Fruit fly (Drosophila melanogaster) whole organism, embryonic: ENCODE data around the gene tho2.

Source experiments
- Bgb ChIP-seq: fragments of 200-800 bp; sonication (Bioruptor generic); IDR thresholded peaks from 2 replicates; pipeline ENCODE4 v1.3.6; 2022; ENCODE audit warnings: missing biosample characterization, missing genetic modification characterization; ENCODE audit not compliant: partially characterized antibody
- BtbVII ChIP-seq: fragments of 200-800 bp; sonication (Bioruptor generic); optimal IDR thresholded peaks from 3 replicates; lab custom pipeline; 2017; ENCODE audit warnings: missing biosample characterization, mild to moderate bottlenecking, missing genetic modification characterization
- CG11085 ChIP-seq: fragments of 200-800 bp; sonication (Bioruptor generic); IDR thresholded peaks from 2 replicates; pipeline ENCODE4 v1.3.6; 2022; ENCODE audit warnings: missing biosample characterization, missing genetic modification characterization
- CG11696 ChIP-seq: fragments of 200-800 bp; sonication (Bioruptor generic); IDR thresholded peaks from 2 replicates; pipeline ENCODE4 v1.3.6; 2022; ENCODE audit warnings: missing biosample characterization, missing genetic modification characterization
- CG12071 ChIP-seq: fragments of 200-800 bp; sonication (Bioruptor generic); optimal IDR thresholded peaks from 3 replicates; lab custom pipeline; 2018; ENCODE audit warnings: missing biosample characterization, mild to moderate bottlenecking, missing genetic modification characterization
- CG12219 ChIP-seq: fragments of 200-800 bp; sonication (Bioruptor generic); optimal IDR thresholded peaks from 3 replicates; lab custom pipeline; 2018; ENCODE audit warnings: missing biosample characterization, mild to moderate bottlenecking, missing genetic modification characterization
- CG12391 ChIP-seq: fragments of 200-800 bp; sonication (Bioruptor generic); optimal IDR thresholded peaks from 3 replicates; lab custom pipeline; 2018; ENCODE audit warnings: missing biosample characterization, mild to moderate bottlenecking, missing genetic modification characterization, moderate library complexity
- CG12769 ChIP-seq: fragments of 200-800 bp; sonication (Bioruptor generic); optimal IDR thresholded peaks from 2 replicates; lab custom pipeline; 2019; ENCODE audit warnings: missing biosample characterization, mild to moderate bottlenecking, missing genetic modification characterization, moderate library complexity
- CG15514 ChIP-seq: fragments of 200-800 bp; sonication (Bioruptor generic); optimal IDR thresholded peaks from 3 replicates; lab custom pipeline; 2017; ENCODE audit warnings: missing biosample characterization, missing genetic modification characterization, mild to moderate bottlenecking, moderate library complexity, missing genetic modification reagents
- CG1603 ChIP-seq: fragments of 200-800 bp; sonication (Bioruptor generic); optimal IDR thresholded peaks from 2 replicates; lab custom pipeline; 2019; ENCODE audit warnings: missing biosample characterization, mild to moderate bottlenecking, missing genetic modification characterization, moderate library complexity
- CG17359 ChIP-seq: fragments of 200-800 bp; sonication (Bioruptor generic); optimal IDR thresholded peaks from 3 replicates; lab custom pipeline; 2018; ENCODE audit warnings: missing biosample characterization, mild to moderate bottlenecking, missing genetic modification characterization, moderate library complexity
- CG2889 ChIP-seq: fragments of 200-800 bp; sonication (Bioruptor generic); IDR thresholded peaks from 3 replicates; pipeline ENCODE4 v1.3.6; 2022; ENCODE audit warnings: missing biosample characterization, missing genetic modification characterization
- CG31441 ChIP-seq: fragments of 200-800 bp; sonication (Bioruptor generic); IDR thresholded peaks from 2 replicates; pipeline ENCODE4 v1.3.6; 2022; ENCODE audit warnings: missing biosample characterization, missing genetic modification characterization
- CG3407 ChIP-seq: fragments of 200-800 bp; sonication (Bioruptor generic); optimal IDR thresholded peaks from 2 replicates; lab custom pipeline; 2018; ENCODE audit warnings: missing biosample characterization, mild to moderate bottlenecking, missing genetic modification characterization
- CG34422 ChIP-seq: fragments of 200-800 bp; sonication (Bioruptor generic); IDR thresholded peaks from 3 replicates; pipeline ENCODE4 v1.3.6; 2022; ENCODE audit warnings: missing biosample characterization, missing genetic modification characterization
- CG4282 ChIP-seq: fragments of 200-800 bp; sonication (Bioruptor generic); optimal IDR thresholded peaks from 2 replicates; lab custom pipeline; 2016; ENCODE audit warnings: missing biosample characterization, missing genetic modification characterization
- CG4617 ChIP-seq: fragments of 200-800 bp; sonication (Bioruptor generic); optimal IDR thresholded peaks from 3 replicates; lab custom pipeline; 2016; ENCODE audit warnings: missing biosample characterization, missing genetic modification characterization, borderline replicate concordance
- CG5953 ChIP-seq: fragments of 200-800 bp; sonication (Bioruptor generic); IDR thresholded peaks from 2 replicates; pipeline ENCODE4 v1.3.6; 2022; ENCODE audit warnings: missing biosample characterization, missing genetic modification characterization
- CG7357 ChIP-seq: fragments of 200-800 bp; sonication (Bioruptor generic); IDR thresholded peaks from 3 replicates; pipeline ENCODE4 v1.3.6; 2022; ENCODE audit warnings: missing biosample characterization, missing genetic modification characterization
- CG7987 ChIP-seq: fragments of 200-800 bp; sonication (Bioruptor generic); optimal IDR thresholded peaks from 2 replicates; lab custom pipeline; 2018; ENCODE audit warnings: missing biosample characterization, mild to moderate bottlenecking, missing genetic modification characterization, moderate library complexity
- CG8924 ChIP-seq: fragments of 200-800 bp; optimal IDR thresholded peaks from 3 replicates; lab custom pipeline; 2019; ENCODE audit warnings: missing biosample characterization, mild to moderate bottlenecking, missing genetic modification characterization, moderate library complexity
- CG8944 ChIP-seq: fragments of 200-800 bp; sonication (Bioruptor generic); optimal IDR thresholded peaks from 3 replicates; lab custom pipeline; 2016; ENCODE audit warnings: missing biosample characterization, missing genetic modification characterization
- CG9609 ChIP-seq: fragments of 200-800 bp; sonication (Bioruptor generic); optimal IDR thresholded peaks from 3 replicates; lab custom pipeline; 2016; ENCODE audit warnings: missing biosample characterization, missing genetic modification characterization
- D19B ChIP-seq: fragments of 200-800 bp; sonication (Bioruptor generic); optimal IDR thresholded peaks from 2 replicates; lab custom pipeline; 2017; ENCODE audit warnings: missing biosample characterization, mild to moderate bottlenecking, missing genetic modification characterization
- Deaf1 ChIP-seq: fragments of 200-800 bp; optimal IDR thresholded peaks from 3 replicates; lab custom pipeline; 2019; ENCODE audit warnings: missing biosample characterization, mild to moderate bottlenecking, missing genetic modification characterization, moderate library complexity
- Ets65A ChIP-seq: fragments of 200-800 bp; sonication (Bioruptor generic); peaks from one replicate; lab custom pipeline; 2016; ENCODE audit warnings: missing biosample characterization, missing genetic modification characterization
- Fer3 ChIP-seq: fragments of 200-800 bp; sonication (Bioruptor generic); optimal IDR thresholded peaks from 2 replicates; lab custom pipeline; 2018; ENCODE audit warnings: missing biosample characterization, mild to moderate bottlenecking, missing genetic modification characterization, moderate library complexity
- HmgD ChIP-seq: fragments of 200-800 bp; sonication (Bioruptor generic); optimal IDR thresholded peaks from 3 replicates; lab custom pipeline; 2016; ENCODE audit warnings: missing biosample characterization, missing genetic modification characterization
- Hr39 ChIP-seq: fragments of >200 bp; optimal IDR thresholded peaks from 2 replicates; lab custom pipeline; 2017
- Hsf ChIP-seq: fragments of 200-800 bp; sonication (Bioruptor generic); optimal IDR thresholded peaks from 3 replicates; lab custom pipeline; 2016; ENCODE audit warnings: missing biosample characterization, missing genetic modification characterization
- Kr ChIP-seq: fragments of 200-800 bp; sonication (Bioruptor generic); optimal IDR thresholded peaks from 2 replicates; lab custom pipeline; 2017; ENCODE audit warnings: missing biosample characterization, mild to moderate bottlenecking, missing genetic modification characterization
- Lhr ChIP-seq: fragments of 200-800 bp; sonication (Bioruptor generic); optimal IDR thresholded peaks from 3 replicates; lab custom pipeline; 2017; ENCODE audit warnings: mild to moderate bottlenecking, missing biosample characterization, missing genetic modification reagents, missing genetic modification characterization
- Optix ChIP-seq: fragments of 200-800 bp; sonication (Bioruptor generic); IDR thresholded peaks from 3 replicates; pipeline ENCODE4 v1.3.6; 2022; ENCODE audit warnings: missing biosample characterization, missing genetic modification characterization
- Rx ChIP-seq: fragments of 200-800 bp; sonication (Bioruptor generic); IDR thresholded peaks from 2 replicates; pipeline ENCODE4 v1.3.6; 2022; ENCODE audit warnings: missing biosample characterization, missing genetic modification characterization
- Trl ChIP-seq, 3 experiments: fragments of >200 bp in 2 of 3; fragments of 200-800 bp in 1 of 3; sonication (Bioruptor generic) in 1 of 3; optimal IDR thresholded peaks; 2 replicates in 1 of 3; 3 replicates in 2 of 3; lab custom pipeline; 2016 to 2017; ENCODE audit warnings: missing biosample characterization in 1 of 3, missing genetic modification characterization in 1 of 3
- al ChIP-seq: fragments of 200-800 bp; sonication (Bioruptor generic); IDR thresholded peaks from 2 replicates; pipeline ENCODE4 v1.3.6; 2022; ENCODE audit warnings: missing biosample characterization, missing genetic modification characterization
- cg ChIP-seq: fragments of 200-800 bp; sonication (Bioruptor generic); optimal IDR thresholded peaks from 3 replicates; lab custom pipeline; 2019; ENCODE audit warnings: missing biosample characterization, mild to moderate bottlenecking, missing genetic modification characterization, moderate library complexity
- emc ChIP-seq: fragments of 200-800 bp; sonication (Bioruptor generic); optimal IDR thresholded peaks from 2 replicates; lab custom pipeline; 2016; ENCODE audit warnings: missing biosample characterization, missing genetic modification characterization
- fd64A ChIP-seq: fragments of 200-800 bp; sonication (Bioruptor generic); optimal IDR thresholded peaks from 3 replicates; lab custom pipeline; 2018; ENCODE audit warnings: missing biosample characterization, mild to moderate bottlenecking, missing genetic modification characterization
- nmo ChIP-seq: fragments of 200-800 bp; sonication (Bioruptor generic); optimal IDR thresholded peaks from 2 replicates; lab custom pipeline; 2018; ENCODE audit warnings: missing biosample characterization, mild to moderate bottlenecking, missing genetic modification characterization, moderate library complexity
- psq ChIP-seq: fragments of 200-800 bp; sonication (Bioruptor generic); optimal IDR thresholded peaks from 2 replicates; lab custom pipeline; 2017; ENCODE audit warnings: missing biosample characterization, missing genetic modification characterization
- row ChIP-seq: fragments of 200-800 bp; sonication (Bioruptor generic); IDR thresholded peaks from 3 replicates; pipeline ENCODE4 v1.3.6; 2022; ENCODE audit warnings: missing biosample characterization, missing genetic modification characterization
- salm ChIP-seq: fragments of 200-800 bp; sonication (Bioruptor generic); optimal IDR thresholded peaks from 2 replicates; lab custom pipeline; 2018; ENCODE audit warnings: missing biosample characterization, mild to moderate bottlenecking, missing genetic modification characterization
- seq ChIP-seq: fragments of 200-800 bp; sonication (Bioruptor generic); IDR thresholded peaks from 2 replicates; pipeline ENCODE4 v1.3.6; 2022; ENCODE audit warnings: missing biosample characterization, missing genetic modification characterization
- slbo ChIP-seq: fragments of 200-800 bp; sonication (Bioruptor generic); IDR thresholded peaks from 2 replicates; pipeline ENCODE4 v1.3.6; 2022; ENCODE audit warnings: missing biosample characterization, missing genetic modification characterization
- sr ChIP-seq: fragments of 200-800 bp; sonication (Bioruptor generic); IDR thresholded peaks from 3 replicates; pipeline ENCODE4 v1.3.6; 2022; ENCODE audit warnings: missing biosample characterization, missing genetic modification characterization
- tap ChIP-seq: fragments of 200-800 bp; optimal IDR thresholded peaks from 3 replicates; lab custom pipeline; 2019; ENCODE audit warnings: missing biosample characterization, mild to moderate bottlenecking, missing genetic modification characterization, moderate library complexity
- trem ChIP-seq: fragments of 200-800 bp; optimal IDR thresholded peaks from 3 replicates; lab custom pipeline; 2019; ENCODE audit warnings: missing biosample characterization, mild to moderate bottlenecking, missing genetic modification characterization, moderate library complexity
- twi ChIP-seq: fragments of 200-800 bp; optimal IDR thresholded peaks from 2 replicates; lab custom pipeline; 2019; ENCODE audit warnings: missing biosample characterization, mild to moderate bottlenecking, missing genetic modification characterization, moderate library complexity
- yki ChIP-seq: fragments of >200 bp; optimal IDR thresholded peaks from 3 replicates; lab custom pipeline; 2018

The tho2 gene

dm6 chr2L:2164520-2165237, 19.7 kb upstream of the tho2 start (continued):
- TF ChIP-seq row (GFP tag; lab: Robert Waterston, UW) (peak; percentile 83), emc (GFP tag; lab: Kevin White, UChicago) (no peak), CG8924 (peak; percentile 80), CG5953 (GFP tag; lab: Robert Waterston, UW) (no peak), yki (lab: Kevin White, UChicago) (no peak), Hr39 (no peak), CG9609 (GFP tag; lab: Kevin White, UChicago) (peak; percentile 7), cg (GFP tag; lab: Kevin White, UChicago) (no peak), Rx (peak; percentile 18; the same call in 1 of the 2 replicates), Optix (GFP tag; lab: Robert Waterston, UW) (peak; percentile 77), seq (GFP tag; lab: Robert Waterston, UW) (no peak), CG31441 (GFP tag; lab: Robert Waterston, UW) (peak; percentile 68; the same call in 1 of the 2 replicates), sr (GFP tag; lab: Robert Waterston, UW) (no peak), CG2889 (GFP tag; lab: Robert Waterston, UW) (no peak), twi (tag; lab: Kevin White, UChicago) (peak; percentile 89), CG12769 (tag; lab: Kevin White, UChicago) (no peak), CG3407 (GFP tag; lab: Kevin White, UChicago) (peak; percentile 10), CG4617 (GFP tag; lab: Kevin White, UChicago) (peak; percentile 5), psq (GFP tag; lab: Kevin White, UChicago) (peak; percentile 70), Kr (GFP tag; lab: Kevin White, UChicago) (peak; percentile 38), trem (peak; percentile 78), CG8944 (GFP tag; lab: Kevin White, UChicago) (peak; percentile 56), CG17359 (tag; lab: Kevin White, UChicago) (peak; percentile 45), tap (tag; lab: Kevin White, UChicago) (peak; percentile 38), nmo (GFP tag; lab: Kevin White, UChicago) (peak; percentile 83), CG7987 (GFP tag; lab: Kevin White, UChicago) (no peak), fd64A (GFP tag; lab: Kevin White, UChicago) (peak; percentile 20), Hsf (GFP tag; lab: Kevin White, UChicago) (peak; percentile 56), CG15514 (GFP tag; lab: Kevin White, UChicago) (no peak), Bgb (GFP tag; lab: Robert Waterston, UW) (no peak), CG11696 (GFP tag; lab: Robert Waterston, UW) (no peak), Ets65A (GFP tag; lab: Kevin White, UChicago) (peak; percentile 76), CG12391 (tag; lab: Kevin White, UChicago) (peak; percentile 74), Trl (optimal IDR thresholded peaks at IDR 0.05; lab: Kevin White, UChicago) (peak in 1 of 2 experiments; percentile 20), Trl (GFP tag; optimal IDR thresholded peaks at IDR 0.05; lab: Kevin White, UChicago) (peak; percentile 82), BtbVII (GFP tag; lab: Kevin White, UChicago) (no peak), slbo (GFP tag; lab: Robert Waterston, UW) (no peak), CG1603 (tag; lab: Kevin White, UChicago) (peak; percentile 84), D19B (GFP tag; lab: Kevin White, UChicago) (no peak), CG7357 (GFP tag; lab: Robert Waterston, UW) (peak; percentile 7; the same call in 1 of the 3 replicates), CG34422 (GFP tag; lab: Robert Waterston, UW) (0 out of 3 replicates have a peak, but pooled peaks have one; percentile 24), Fer3 (tag; lab: Kevin White, UChicago) (no peak), Deaf1 (tag; lab: Kevin White, UChicago) (peak; percentile 30), HmgD (GFP tag; lab: Kevin White, UChicago) (peak; percentile 11), al (GFP tag; lab: Robert Waterston, UW) (no peak), Lhr (peak; percentile 22), CG11085 (GFP tag; lab: Robert Waterston, UW) (no peak), CG12219 (GFP tag; lab: Kevin White, UChicago) (peak; percentile 61), CG12071 (no peak), CG4282 (no peak), salm (tag; lab: Kevin White, UChicago) (peak; percentile 48)
